Fruit fly (Drosophila melanogaster) whole organism, embryonic: ENCODE measurements around the gene CaBP1.

ENCODE experiments used
- Adf1 ChIP-seq: fragments of 200-800 bp; sonication (Bioruptor generic); IDR thresholded peaks from 2 replicates; pipeline ENCODE4 v1.3.6; 2022; ENCODE audit warnings: missing biosample characterization, missing genetic modification characterization
- B-H1 ChIP-seq: fragments of 200-800 bp; sonication (Bioruptor generic); IDR thresholded peaks from 3 replicates; pipeline ENCODE4 v1.3.6; 2022; ENCODE audit warnings: missing biosample characterization, missing genetic modification characterization
- CG10209 ChIP-seq: fragments of 200-800 bp; sonication (Bioruptor generic); optimal IDR thresholded peaks from 3 replicates; lab custom pipeline; 2017; ENCODE audit warnings: missing biosample characterization, mild to moderate bottlenecking, missing genetic modification characterization, missing genetic modification reagents
- CG10267 ChIP-seq: fragments of 200-800 bp; sonication (Bioruptor generic); optimal IDR thresholded peaks from 2 replicates; lab custom pipeline; 2018; ENCODE audit warnings: missing biosample characterization, mild to moderate bottlenecking, missing genetic modification characterization, moderate library complexity
- CG10321 ChIP-seq: fragments of 200-800 bp; sonication (Bioruptor generic); IDR thresholded peaks from 2 replicates; pipeline ENCODE4 v1.3.6; 2022; ENCODE audit warnings: missing biosample characterization, missing genetic modification characterization
- CG11085 ChIP-seq: fragments of 200-800 bp; sonication (Bioruptor generic); IDR thresholded peaks from 2 replicates; pipeline ENCODE4 v1.3.6; 2022; ENCODE audit warnings: missing biosample characterization, missing genetic modification characterization
- CG11560 ChIP-seq: fragments of 200-800 bp; sonication (Bioruptor generic); IDR thresholded peaks from 3 replicates; pipeline ENCODE4 v1.3.6; 2022; ENCODE audit warnings: missing biosample characterization, missing genetic modification characterization
- CG11723 ChIP-seq: fragments of 200-800 bp; sonication (Bioruptor generic); optimal IDR thresholded peaks from 2 replicates; lab custom pipeline; 2017; ENCODE audit warnings: missing biosample characterization, mild to moderate bottlenecking, missing genetic modification characterization
- CG1233 ChIP-seq: fragments of 200-800 bp; sonication (Bioruptor generic); optimal IDR thresholded peaks from 4 replicates; lab custom pipeline; 2018; ENCODE audit warnings: missing biosample characterization, mild to moderate bottlenecking, missing genetic modification characterization
- CG13624 ChIP-seq: fragments of 200-800 bp; sonication (Bioruptor generic); optimal IDR thresholded peaks from 2 replicates; lab custom pipeline; 2016; ENCODE audit warnings: missing biosample characterization, missing genetic modification characterization
- CG14050 ChIP-seq: fragments of 200-800 bp; sonication (Bioruptor generic); IDR thresholded peaks from 3 replicates; pipeline ENCODE4 v1.3.6; 2022; ENCODE audit warnings: missing biosample characterization, missing genetic modification characterization
- CG15011 ChIP-seq: fragments of 200-800 bp; sonication (Bioruptor generic); optimal IDR thresholded peaks from 3 replicates; lab custom pipeline; 2018; ENCODE audit warnings: missing biosample characterization, mild to moderate bottlenecking, missing genetic modification characterization
- CG16815 ChIP-seq: fragments of 200-800 bp; sonication (Bioruptor generic); optimal IDR thresholded peaks from 3 replicates; lab custom pipeline; 2017; ENCODE audit warnings: missing biosample characterization, mild to moderate bottlenecking, missing genetic modification characterization
- CG2202 ChIP-seq: fragments of 200-800 bp; sonication (Bioruptor generic); optimal IDR thresholded peaks from 2 replicates; lab custom pipeline; 2018; ENCODE audit warnings: missing biosample characterization, mild to moderate bottlenecking, missing genetic modification characterization
- CG33213 ChIP-seq: fragments of 200-800 bp; sonication (Bioruptor generic); optimal IDR thresholded peaks from 3 replicates; lab custom pipeline; 2016; ENCODE audit warnings: missing biosample characterization, missing genetic modification characterization
- CG6272 ChIP-seq: fragments of 200-800 bp; sonication (Bioruptor generic); IDR thresholded peaks from 2 replicates; pipeline ENCODE4 v1.3.6; 2022; ENCODE audit warnings: missing biosample characterization, missing genetic modification characterization
- CG6854 ChIP-seq: fragments of 200-800 bp; sonication (Bioruptor generic); optimal IDR thresholded peaks from 3 replicates; lab custom pipeline; 2017; ENCODE audit warnings: missing biosample characterization, mild to moderate bottlenecking, missing genetic modification characterization
- CG7357 ChIP-seq: fragments of 200-800 bp; sonication (Bioruptor generic); IDR thresholded peaks from 3 replicates; pipeline ENCODE4 v1.3.6; 2022; ENCODE audit warnings: missing biosample characterization, missing genetic modification characterization
- CG7928 ChIP-seq: fragments of 200-800 bp; sonication (Bioruptor generic); optimal IDR thresholded peaks from 2 replicates; lab custom pipeline; 2017; ENCODE audit warnings: missing biosample characterization, mild to moderate bottlenecking, missing genetic modification characterization
- CG8089 ChIP-seq: fragments of 200-800 bp; sonication (Bioruptor generic); optimal IDR thresholded peaks from 3 replicates; lab custom pipeline; 2016; ENCODE audit warnings: missing biosample characterization, missing genetic modification characterization
- CG8388 ChIP-seq: fragments of 200-800 bp; sonication (Bioruptor generic); optimal IDR thresholded peaks from 2 replicates; lab custom pipeline; 2019; ENCODE audit warnings: missing biosample characterization, mild to moderate bottlenecking, missing genetic modification characterization, moderate library complexity
- CG8765 ChIP-seq: fragments of 200-800 bp; sonication (Bioruptor generic); IDR thresholded peaks from 2 replicates; pipeline ENCODE4 v1.3.6; 2022; ENCODE audit warnings: missing biosample characterization, missing genetic modification characterization
- CG8924 ChIP-seq: fragments of 200-800 bp; optimal IDR thresholded peaks from 3 replicates; lab custom pipeline; 2019; ENCODE audit warnings: missing biosample characterization, mild to moderate bottlenecking, missing genetic modification characterization, moderate library complexity
- CG8944 ChIP-seq: fragments of 200-800 bp; sonication (Bioruptor generic); optimal IDR thresholded peaks from 3 replicates; lab custom pipeline; 2016; ENCODE audit warnings: missing biosample characterization, missing genetic modification characterization
- CG9797 ChIP-seq: fragments of 200-800 bp; sonication (Bioruptor generic); optimal IDR thresholded peaks from 3 replicates; lab custom pipeline; 2018; ENCODE audit warnings: missing biosample characterization, mild to moderate bottlenecking, missing genetic modification characterization
- Chrac-16 ChIP-seq: fragments of 200-800 bp; sonication (Bioruptor generic); optimal IDR thresholded peaks from 3 replicates; lab custom pipeline; 2016; ENCODE audit warnings: missing biosample characterization, missing genetic modification characterization
- D19A ChIP-seq: fragments of 200-800 bp; optimal IDR thresholded peaks from 3 replicates; lab custom pipeline; 2019; ENCODE audit warnings: missing biosample characterization, mild to moderate bottlenecking, missing genetic modification characterization, moderate library complexity
- Doc3 ChIP-seq: fragments of 200-800 bp; sonication (Bioruptor generic); IDR thresholded peaks from 3 replicates; pipeline ENCODE4 v1.3.6; 2022; ENCODE audit warnings: missing biosample characterization, missing genetic modification characterization; ENCODE audit not compliant: partially characterized antibody
- Elba2 ChIP-seq: fragments of 200-800 bp; sonication (Bioruptor generic); optimal IDR thresholded peaks from 3 replicates; lab custom pipeline; 2016; ENCODE audit warnings: missing biosample characterization, missing genetic modification characterization
- H2.0 ChIP-seq: fragments of 200-800 bp; sonication (Bioruptor generic); IDR thresholded peaks from 2 replicates; pipeline ENCODE4 v1.3.6; 2022; ENCODE audit warnings: missing biosample characterization, missing genetic modification characterization
- HHEX ChIP-seq: fragments of 200-800 bp; sonication (Bioruptor generic); optimal IDR thresholded peaks from 3 replicates; lab custom pipeline; 2017; ENCODE audit warnings: missing biosample characterization, mild to moderate bottlenecking, missing genetic modification characterization, missing genetic modification reagents
- HLH3B ChIP-seq: fragments of 200-800 bp; sonication (Bioruptor generic); IDR thresholded peaks from 2 replicates; pipeline ENCODE4 v1.3.6; 2022; ENCODE audit warnings: missing biosample characterization, missing genetic modification characterization
- Hr51 ChIP-seq, 2 experiments: fragments of 200-800 bp; sonication (Bioruptor generic); optimal IDR thresholded peaks; 2 replicates in 1 of 2; 3 replicates in 1 of 2; lab custom pipeline; 2016 to 2018; ENCODE audit warnings: missing biosample characterization in 2 of 2, missing genetic modification characterization in 2 of 2, mild to moderate bottlenecking in 1 of 2, moderate library complexity in 1 of 2
- Oli ChIP-seq: fragments of 200-800 bp; sonication (Bioruptor generic); optimal IDR thresholded peaks from 2 replicates; lab custom pipeline; 2018; ENCODE audit warnings: missing biosample characterization, mild to moderate bottlenecking, missing genetic modification characterization, moderate library complexity
- Sox102F ChIP-seq: fragments of 200-800 bp; sonication (Bioruptor generic); optimal IDR thresholded peaks from 2 replicates; lab custom pipeline; 2018; ENCODE audit warnings: missing biosample characterization, mild to moderate bottlenecking, missing genetic modification characterization, moderate library complexity
- Ssrp ChIP-seq: fragments of 200-800 bp; sonication (Bioruptor generic); optimal IDR thresholded peaks from 2 replicates; lab custom pipeline; 2018; ENCODE audit warnings: missing biosample characterization, mild to moderate bottlenecking, missing genetic modification characterization, moderate library complexity
- ap ChIP-seq: fragments of 200-800 bp; sonication (Bioruptor generic); IDR thresholded peaks from 2 replicates; pipeline ENCODE4 v1.3.6; 2022; ENCODE audit warnings: missing biosample characterization, missing genetic modification characterization
- bab2 ChIP-seq: fragments of 200-800 bp; sonication (Bioruptor generic); optimal IDR thresholded peaks from 2 replicates; lab custom pipeline; 2016; ENCODE audit warnings: missing biosample characterization, missing genetic modification characterization
- bsh ChIP-seq, 2 experiments: fragments of 200-800 bp; sonication (Bioruptor generic); optimal IDR thresholded peaks; 2 replicates each; lab custom pipeline; 2017 to 2018; ENCODE audit warnings: mild to moderate bottlenecking in 2 of 2, missing biosample characterization in 2 of 2, missing genetic modification characterization in 2 of 2, moderate library complexity in 1 of 2
- chif ChIP-seq, 2 experiments: fragments of 200-800 bp; sonication (Bioruptor generic); optimal IDR thresholded peaks; 3 replicates each; lab custom pipeline; 2016; ENCODE audit warnings: missing biosample characterization in 2 of 2, missing genetic modification characterization in 2 of 2
- fd3F ChIP-seq: fragments of 200-800 bp; sonication (Bioruptor generic); optimal IDR thresholded peaks from 2 replicates; lab custom pipeline; 2018; ENCODE audit warnings: missing biosample characterization, mild to moderate bottlenecking, missing genetic modification characterization, moderate library complexity
- fu2 ChIP-seq: fragments of 200-800 bp; sonication (Bioruptor generic); optimal IDR thresholded peaks from 2 replicates; lab custom pipeline; 2016; ENCODE audit warnings: missing biosample characterization, missing genetic modification characterization
- gt ChIP-seq: fragments of 200-800 bp; sonication (Bioruptor generic); IDR thresholded peaks from 2 replicates; pipeline ENCODE4 v1.3.6; 2022; ENCODE audit warnings: missing biosample characterization, missing genetic modification characterization
- jumu ChIP-seq: fragments of 200-800 bp; sonication (Bioruptor generic); optimal IDR thresholded peaks from 3 replicates; lab custom pipeline; 2016; ENCODE audit warnings: missing biosample characterization, missing genetic modification characterization
- lov ChIP-seq, 2 experiments: fragments of 200-800 bp in 1 of 2; fragments of >200 bp in 1 of 2; sonication (Bioruptor generic) in 1 of 2; IDR thresholded peaks in 1 of 2; optimal IDR thresholded peaks in 1 of 2; 2 replicates in 1 of 2; 3 replicates in 1 of 2; pipeline versions ENCODE4 v1.3.6 to Lab custom; 2017 to 2022; ENCODE audit warnings: missing biosample characterization in 1 of 2, missing genetic modification characterization in 1 of 2
- pros ChIP-seq: fragments of 200-800 bp; sonication (Bioruptor generic); optimal IDR thresholded peaks from 3 replicates; lab custom pipeline; 2019; ENCODE audit warnings: missing biosample characterization, mild to moderate bottlenecking, missing genetic modification characterization, moderate library complexity
- salm ChIP-seq: fragments of 200-800 bp; sonication (Bioruptor generic); optimal IDR thresholded peaks from 2 replicates; lab custom pipeline; 2018; ENCODE audit warnings: missing biosample characterization, mild to moderate bottlenecking, missing genetic modification characterization
- stc ChIP-seq: fragments of 200-800 bp; sonication (Bioruptor generic); IDR thresholded peaks from 2 replicates; pipeline ENCODE4 v1.3.6; 2022; ENCODE audit warnings: missing biosample characterization, missing genetic modification characterization
- tx ChIP-seq: fragments of 200-800 bp; sonication (Bioruptor generic); optimal IDR thresholded peaks from 2 replicates; lab custom pipeline; 2016; ENCODE audit warnings: missing biosample characterization, missing genetic modification characterization
- vnd ChIP-seq: fragments of 200-800 bp; sonication (Bioruptor generic); IDR thresholded peaks from 3 replicates; pipeline ENCODE4 v1.3.6; 2022; ENCODE audit warnings: missing biosample characterization, missing genetic modification characterization; ENCODE audit not compliant: partially characterized antibody

Gene CaBP1

dm6 chr2L:16329102-16329520, 27.4 kb downstream of the CaBP1 start, which contains the start of gene mRpL4 (continued):
- peak; percentile 34; the same call in 1 of the 2 replicates for TF ChIP-seq CG8765
- peak; percentile 67 for TF ChIP-seq CG10267
- TF ChIP-seq CG8089: peak; percentile 71
- TF ChIP-seq salm (tag; lab: Kevin White, UChicago): no peak
- no peak for TF ChIP-seq CG6854 (GFP tag; lab: Kevin White, UChicago)
- no peak for TF ChIP-seq gt
- no peak for TF ChIP-seq lov (optimal IDR thresholded peaks at IDR 0.05; lab: Kevin White, UChicago)
- peak; percentile 58; the same call in 1 of the 3 replicates for TF ChIP-seq lov (GFP tag; IDR thresholded peaks at IDR 0.05; lab: Robert Waterston, UW)
- peak; percentile 42 for TF ChIP-seq CG16815 (GFP tag; lab: Kevin White, UChicago)
- peak; percentile 49 for TF ChIP-seq CG8388 (GFP tag; lab: Kevin White, UChicago)
- TF ChIP-seq chif (GFP tag; optimal IDR thresholded peaks at IDR 0.05; lab: Kevin White, UChicago): peak; percentile 51 to 73
- TF ChIP-seq CG8944: peak; percentile 77
- peak; percentile 76 for TF ChIP-seq tx (GFP tag; lab: Kevin White, UChicago)
- peak; percentile 26 for TF ChIP-seq CG33213 (GFP tag; lab: Kevin White, UChicago)
- TF ChIP-seq CG6272 (GFP tag; lab: Robert Waterston, UW): peak; percentile 74
- peak; percentile 98 for TF ChIP-seq vnd (GFP tag; lab: Robert Waterston, UW)
- TF ChIP-seq CG11560 (tag; lab: Robert Waterston, UW): no peak
- TF ChIP-seq fd3F (GFP tag; lab: Kevin White, UChicago): peak; percentile 22
- peak; percentile 48; the same call in 1 of the 2 replicates for TF ChIP-seq HLH3B (GFP tag; lab: Robert Waterston, UW)
- peak in 1 of 2 experiments; percentile 64 for TF ChIP-seq bsh (GFP tag; optimal IDR thresholded peaks at IDR 0.05; lab: Kevin White, UChicago)
- 0 out of 2 replicates have a peak, but pooled peaks have one; percentile 18 for TF ChIP-seq CG11085 (GFP tag; lab: Robert Waterston, UW)
- TF ChIP-seq D19A: peak; percentile 37
- TF ChIP-seq CG13624 (GFP tag; lab: Kevin White, UChicago): peak; percentile 69
- TF ChIP-seq CG7928: no peak
- TF ChIP-seq Chrac-16 (GFP tag; lab: Kevin White, UChicago): peak; percentile 76
- TF ChIP-seq jumu (GFP tag; lab: Kevin White, UChicago): peak; percentile 83
- TF ChIP-seq CG10209 (GFP tag; lab: Kevin White, UChicago): peak; percentile 42
- no peak for TF ChIP-seq CG9797 (GFP tag; lab: Kevin White, UChicago)
- TF ChIP-seq CG1233: peak; percentile 44
- TF ChIP-seq Oli (tag; lab: Kevin White, UChicago): peak; percentile 17
- TF ChIP-seq Ssrp: peak; percentile 42
- no peak for TF ChIP-seq CG2202 (tag; lab: Kevin White, UChicago)
- TF ChIP-seq CG8924 (tag; lab: Kevin White, UChicago): peak; percentile 57
- peak; percentile 11 for TF ChIP-seq HHEX (GFP tag; lab: Kevin White, UChicago)
- TF ChIP-seq Adf1 (GFP tag; lab: Robert Waterston, UW): no peak
- peak; percentile 70 for TF ChIP-seq fu2 (GFP tag; lab: Kevin White, UChicago)
- peak; percentile 45 for TF ChIP-seq H2.0 (GFP tag; lab: Robert Waterston, UW)
- TF ChIP-seq CG15011: no peak
- TF ChIP-seq Hr51 (GFP tag; optimal IDR thresholded peaks at IDR 0.05; lab: Kevin White, UChicago): no peak
- no peak for TF ChIP-seq pros (GFP tag; lab: Kevin White, UChicago)
- TF ChIP-seq bab2 (GFP tag; lab: Kevin White, UChicago): peak; percentile 70
- TF ChIP-seq Sox102F: peak; percentile 62
- TF ChIP-seq CG14050 (GFP tag; lab: Robert Waterston, UW): no peak
- no peak for TF ChIP-seq CG11723
- no peak for TF ChIP-seq ap (GFP tag; lab: Robert Waterston, UW)
- TF ChIP-seq CG10321 (GFP tag; lab: Robert Waterston, UW): no peak
- peak; percentile 32 for TF ChIP-seq Elba2 (GFP tag; lab: Kevin White, UChicago)
- peak; percentile 99 for TF ChIP-seq Doc3 (GFP tag; lab: Robert Waterston, UW)
- peak; percentile 35; the same call in 1 of the 3 replicates for TF ChIP-seq B-H1 (GFP tag; lab: Robert Waterston, UW)
- TF ChIP-seq CG7357: no peak
- TF ChIP-seq stc (GFP tag; lab: Robert Waterston, UW): peak; percentile 22; the same call in 1 of the 2 replicates
